Fruit fly (Drosophila melanogaster) whole organism, embryonic: Measurements from ENCODE around the gene Lgr3.

Experiments
- Abd-B ChIP-seq: fragments of 200-800 bp; sonication (Bioruptor generic); optimal IDR thresholded peaks from 2 replicates; lab custom pipeline; 2018; ENCODE audit warnings: missing biosample characterization, mild to moderate bottlenecking, missing genetic modification characterization, moderate library complexity
- BtbVII ChIP-seq: fragments of 200-800 bp; sonication (Bioruptor generic); optimal IDR thresholded peaks from 3 replicates; lab custom pipeline; 2017; ENCODE audit warnings: missing biosample characterization, mild to moderate bottlenecking, missing genetic modification characterization
- CG11560 ChIP-seq: fragments of 200-800 bp; sonication (Bioruptor generic); IDR thresholded peaks from 3 replicates; pipeline ENCODE4 v1.3.6; 2022; ENCODE audit warnings: missing biosample characterization, missing genetic modification characterization
- CG12071 ChIP-seq: fragments of 200-800 bp; sonication (Bioruptor generic); optimal IDR thresholded peaks from 3 replicates; lab custom pipeline; 2018; ENCODE audit warnings: missing biosample characterization, mild to moderate bottlenecking, missing genetic modification characterization
- CG12659 ChIP-seq: fragments of 200-800 bp; sonication (Bioruptor generic); optimal IDR thresholded peaks from 3 replicates; lab custom pipeline; 2017; ENCODE audit warnings: mild to moderate bottlenecking, missing biosample characterization, missing genetic modification reagents, missing genetic modification characterization
- CG13424 ChIP-seq: fragments of 200-800 bp; sonication (Bioruptor generic); optimal IDR thresholded peaks from 2 replicates; lab custom pipeline; 2019; ENCODE audit warnings: missing biosample characterization, mild to moderate bottlenecking, missing genetic modification characterization, moderate library complexity
- CG1529 ChIP-seq: fragments of 200-800 bp; sonication (Bioruptor generic); optimal IDR thresholded peaks from 3 replicates; lab custom pipeline; 2018; ENCODE audit warnings: missing biosample characterization, missing genetic modification characterization
- CG16779 ChIP-seq: fragments of 200-800 bp; sonication (Bioruptor generic); IDR thresholded peaks from 2 replicates; pipeline ENCODE4 v1.3.6; 2022; ENCODE audit warnings: missing biosample characterization, missing genetic modification characterization
- CG16815 ChIP-seq: fragments of 200-800 bp; sonication (Bioruptor generic); optimal IDR thresholded peaks from 3 replicates; lab custom pipeline; 2017; ENCODE audit warnings: missing biosample characterization, mild to moderate bottlenecking, missing genetic modification characterization
- CG17612 ChIP-seq: fragments of 200-800 bp; sonication (Bioruptor generic); IDR thresholded peaks from 2 replicates; pipeline ENCODE4 v1.3.6; 2022; ENCODE audit warnings: missing biosample characterization, missing genetic modification characterization
- CG31224 ChIP-seq: fragments of 200-800 bp; sonication (Bioruptor generic); IDR thresholded peaks from 2 replicates; pipeline ENCODE4 v1.3.6; 2022; ENCODE audit warnings: missing biosample characterization, missing genetic modification characterization
- CG3163 ChIP-seq: fragments of 200-800 bp; sonication (Bioruptor generic); optimal IDR thresholded peaks from 3 replicates; lab custom pipeline; 2016; ENCODE audit warnings: missing biosample characterization, missing genetic modification characterization
- CG32767 ChIP-seq: fragments of 200-800 bp; sonication (Bioruptor generic); IDR thresholded peaks from 2 replicates; pipeline ENCODE4 v1.3.6; 2022; ENCODE audit warnings: missing biosample characterization, missing genetic modification characterization
- CG3281 ChIP-seq: fragments of 200-800 bp; sonication (Bioruptor generic); optimal IDR thresholded peaks from 3 replicates; lab custom pipeline; 2017; ENCODE audit warnings: missing biosample characterization, mild to moderate bottlenecking, missing genetic modification characterization
- CG3838 ChIP-seq: fragments of 200-800 bp; sonication (Bioruptor generic); optimal IDR thresholded peaks from 3 replicates; lab custom pipeline; 2016; ENCODE audit warnings: missing biosample characterization, missing genetic modification characterization
- CG4424 ChIP-seq: fragments of 200-800 bp; sonication (Bioruptor generic); optimal IDR thresholded peaks from 3 replicates; lab custom pipeline; 2016; ENCODE audit warnings: missing biosample characterization, missing genetic modification characterization
- CG4707 ChIP-seq: fragments of 200-800 bp; sonication (Bioruptor generic); optimal IDR thresholded peaks from 2 replicates; lab custom pipeline; 2018; ENCODE audit warnings: missing biosample characterization, mild to moderate bottlenecking, missing genetic modification characterization, moderate library complexity
- CG4730 ChIP-seq: fragments of 200-800 bp; sonication (Bioruptor generic); IDR thresholded peaks from 2 replicates; pipeline ENCODE4 v1.3.6; 2022; ENCODE audit warnings: missing biosample characterization, missing genetic modification characterization
- CG5953 ChIP-seq: fragments of 200-800 bp; sonication (Bioruptor generic); IDR thresholded peaks from 2 replicates; pipeline ENCODE4 v1.3.6; 2022; ENCODE audit warnings: missing biosample characterization, missing genetic modification characterization
- CG6765 ChIP-seq: fragments of 200-800 bp; sonication (Bioruptor generic); optimal IDR thresholded peaks from 3 replicates; lab custom pipeline; 2017; ENCODE audit warnings: missing biosample characterization, mild to moderate bottlenecking, missing genetic modification characterization
- CG7556 ChIP-seq: fragments of 200-800 bp; sonication (Bioruptor generic); optimal IDR thresholded peaks from 2 replicates; lab custom pipeline; 2017; ENCODE audit warnings: missing biosample characterization, mild to moderate bottlenecking, missing genetic modification characterization
- CG9932 ChIP-seq: fragments of 200-800 bp; sonication (Bioruptor generic); IDR thresholded peaks from 2 replicates; pipeline ENCODE4 v1.3.6; 2022; ENCODE audit warnings: missing biosample characterization, missing genetic modification characterization
- Dip2 ChIP-seq: fragments of 200-800 bp; sonication (Bioruptor generic); IDR thresholded peaks from 2 replicates; pipeline ENCODE4 v1.3.6; 2022; ENCODE audit warnings: missing biosample characterization, missing genetic modification characterization
- GATAe ChIP-seq: fragments of 200-800 bp; sonication (Bioruptor generic); conservative IDR thresholded peaks from 2 replicates; pipeline ENCODE4 v1.3.6; 2022; ENCODE audit warnings: missing biosample characterization, missing genetic modification characterization
- Gsc ChIP-seq: fragments of 200-800 bp; sonication (Bioruptor generic); IDR thresholded peaks from 2 replicates; pipeline ENCODE4 v1.3.6; 2022; ENCODE audit warnings: missing biosample characterization, missing genetic modification characterization
- HLH4C ChIP-seq: fragments of 200-800 bp; sonication (Bioruptor generic); IDR thresholded peaks from 3 replicates; pipeline ENCODE4 v1.3.6; 2022; ENCODE audit warnings: missing biosample characterization, missing genetic modification characterization; ENCODE audit not compliant: partially characterized antibody
- Jarid2 ChIP-seq: fragments of 200-800 bp; sonication (Bioruptor generic); optimal IDR thresholded peaks from 3 replicates; lab custom pipeline; 2017; ENCODE audit warnings: mild to moderate bottlenecking, missing biosample characterization, missing genetic modification reagents, missing genetic modification characterization
- Mad ChIP-seq: fragments of 200-800 bp; sonication (Bioruptor generic); optimal IDR thresholded peaks from 2 replicates; lab custom pipeline; 2016; ENCODE audit warnings: missing biosample characterization, missing genetic modification characterization
- Max ChIP-seq: fragments of 200-800 bp; sonication (Bioruptor generic); optimal IDR thresholded peaks from 2 replicates; lab custom pipeline; 2016; ENCODE audit warnings: missing biosample characterization, mild to moderate bottlenecking, missing genetic modification characterization
- NK7.1 ChIP-seq: fragments of 200-800 bp; sonication (Bioruptor generic); optimal IDR thresholded peaks from 3 replicates; lab custom pipeline; 2016; ENCODE audit warnings: missing biosample characterization, missing genetic modification characterization
- Usf ChIP-seq: fragments of 200-800 bp; sonication (Bioruptor generic); optimal IDR thresholded peaks from 2 replicates; lab custom pipeline; 2017; ENCODE audit warnings: missing genotype, missing biosample characterization, missing genetic modification characterization
- ato ChIP-seq: fragments of 200-800 bp; sonication (Bioruptor generic); IDR thresholded peaks from 2 replicates; pipeline ENCODE4 v1.3.6; 2022; ENCODE audit warnings: missing biosample characterization, missing genetic modification characterization; ENCODE audit not compliant: partially characterized antibody
- bbx ChIP-seq: fragments of 200-800 bp; sonication (Bioruptor generic); IDR thresholded peaks from 2 replicates; pipeline ENCODE4 v1.3.6; 2022; ENCODE audit warnings: missing biosample characterization, missing genetic modification characterization; ENCODE audit not compliant: partially characterized antibody
- caup ChIP-seq: fragments of 200-800 bp; sonication (Bioruptor generic); optimal IDR thresholded peaks from 3 replicates; lab custom pipeline; 2017; ENCODE audit warnings: missing biosample characterization, mild to moderate bottlenecking, missing genetic modification characterization, moderate library complexity; ENCODE audit not compliant: severe bottlenecking
- dm ChIP-seq: fragments of 200-800 bp; sonication (Bioruptor generic); optimal IDR thresholded peaks from 3 replicates; lab custom pipeline; 2016; ENCODE audit warnings: missing biosample characterization, missing genetic modification characterization
- ftz-f1 ChIP-seq: fragments of 200-800 bp; sonication (Bioruptor generic); optimal IDR thresholded peaks from 2 replicates; lab custom pipeline; 2016; ENCODE audit warnings: missing biosample characterization, missing genetic modification characterization
- hkb ChIP-seq, 2 experiments: fragments of 200-800 bp in 1 of 2; fragments of >200 bp in 1 of 2; sonication (Bioruptor generic) in 1 of 2; IDR thresholded peaks in 1 of 2; optimal IDR thresholded peaks in 1 of 2; 2 replicates each; pipeline versions ENCODE4 v1.3.6 to Lab custom; 2017 to 2022; ENCODE audit warnings: missing biosample characterization in 1 of 2, missing genetic modification characterization in 1 of 2
- kah ChIP-seq: fragments of 200-800 bp; sonication (Bioruptor generic); optimal IDR thresholded peaks from 2 replicates; lab custom pipeline; 2018; ENCODE audit warnings: missing biosample characterization, mild to moderate bottlenecking, missing genetic modification characterization
- lola ChIP-seq, 3 experiments: fragments of >200 bp in 2 of 3; fragments of 200-800 bp in 1 of 3; sonication (Bioruptor generic) in 1 of 3; optimal IDR thresholded peaks; 2 replicates each; lab custom pipeline; 2017 to 2019; ENCODE audit warnings: missing biosample characterization in 3 of 3, missing genetic modification characterization in 3 of 3, mild to moderate bottlenecking in 1 of 3, moderate library complexity in 1 of 3
- nmo ChIP-seq: fragments of 200-800 bp; sonication (Bioruptor generic); optimal IDR thresholded peaks from 2 replicates; lab custom pipeline; 2018; ENCODE audit warnings: missing biosample characterization, mild to moderate bottlenecking, missing genetic modification characterization, moderate library complexity
- oc ChIP-seq: fragments of 200-800 bp; sonication (Bioruptor generic); optimal IDR thresholded peaks from 2 replicates; lab custom pipeline; 2018; ENCODE audit warnings: missing biosample characterization, mild to moderate bottlenecking, missing genetic modification characterization, moderate library complexity
- odd ChIP-seq: fragments of 200-800 bp; sonication (Bioruptor generic); optimal IDR thresholded peaks from 2 replicates; lab custom pipeline; 2017; ENCODE audit warnings: missing biosample characterization, mild to moderate bottlenecking, missing genetic modification characterization
- org-1 ChIP-seq: fragments of 200-800 bp; sonication (Bioruptor generic); optimal IDR thresholded peaks from 2 replicates; lab custom pipeline; 2017; ENCODE audit warnings: missing biosample characterization, missing genetic modification characterization
- run ChIP-seq: fragments of 200-800 bp; sonication (Bioruptor generic); optimal IDR thresholded peaks from 3 replicates; lab custom pipeline; 2018; ENCODE audit warnings: missing biosample characterization, mild to moderate bottlenecking, missing genetic modification characterization
- sisA ChIP-seq: fragments of 200-800 bp; sonication (Bioruptor generic); IDR thresholded peaks from 2 replicates; pipeline ENCODE4 v1.3.6; 2022; ENCODE audit warnings: missing biosample characterization, missing genetic modification characterization
- sr ChIP-seq: fragments of 200-800 bp; sonication (Bioruptor generic); IDR thresholded peaks from 3 replicates; pipeline ENCODE4 v1.3.6; 2022; ENCODE audit warnings: missing biosample characterization, missing genetic modification characterization
- sug ChIP-seq: fragments of 200-800 bp; optimal IDR thresholded peaks from 2 replicates; lab custom pipeline; 2019; ENCODE audit warnings: missing biosample characterization, mild to moderate bottlenecking, missing genetic modification characterization, moderate library complexity
- tgo ChIP-seq: fragments of 200-800 bp; sonication (Bioruptor generic); IDR thresholded peaks from 3 replicates; pipeline ENCODE4 v1.3.6; 2022; ENCODE audit warnings: missing biosample characterization, missing genetic modification characterization
- tio ChIP-seq: fragments of 200-800 bp; sonication (Bioruptor generic); optimal IDR thresholded peaks from 2 replicates; lab custom pipeline; 2017; ENCODE audit warnings: missing biosample characterization, missing genetic modification characterization, inconsistent platforms
- tup ChIP-seq: fragments of 200-800 bp; sonication (Bioruptor generic); optimal IDR thresholded peaks from 2 replicates; lab custom pipeline; 2016; ENCODE audit warnings: missing biosample characterization, mild to moderate bottlenecking, missing genetic modification characterization, moderate library complexity

Lgr3 gene

dm6 chr3R:25680528-25680927, 14.9 kb downstream of the Lgr3 start, which contains the start of the genes CG4743 and Idh3g (continued):
- peak; percentile 90 for TF ChIP-seq CG16815 (GFP tag; lab: Kevin White, UChicago)
- peak; percentile 92 for TF ChIP-seq CG1529
- TF ChIP-seq sisA = peak; percentile 91
- peak; percentile 97 for TF ChIP-seq CG4424
- peak; percentile 97 for TF ChIP-seq CG3281
- TF ChIP-seq kah (GFP tag; lab: Kevin White, UChicago) = peak; percentile 90
- TF ChIP-seq ato = no peak
- peak; percentile 88 for TF ChIP-seq CG17612 (GFP tag; lab: Robert Waterston, UW)
- peak; percentile 97 for TF ChIP-seq oc (tag; lab: Kevin White, UChicago)
- TF ChIP-seq CG32767 (GFP tag; lab: Robert Waterston, UW) = peak; percentile 96
- TF ChIP-seq CG13424 = peak; percentile 99
- TF ChIP-seq Max (GFP tag; lab: Kevin White, UChicago) = peak; percentile 97
- peak; percentile 76 for TF ChIP-seq Jarid2 (GFP tag; lab: Kevin White, UChicago)
- peak; percentile 83 for TF ChIP-seq CG11560
- TF ChIP-seq NK7.1 = peak; percentile 61
- TF ChIP-seq Dip2 = no peak; the same call in 1 of the 2 replicates
- peak; percentile 97 for TF ChIP-seq CG7556
- TF ChIP-seq dm (GFP tag; lab: Kevin White, UChicago) = peak; percentile 57
- TF ChIP-seq hkb (optimal IDR thresholded peaks at IDR 0.05; lab: Kevin White, UChicago) = no peak
- TF ChIP-seq hkb (GFP tag; IDR thresholded peaks at IDR 0.05; lab: Robert Waterston, UW) = peak; percentile 97
- peak; percentile 98 for TF ChIP-seq CG4730 (GFP tag; lab: Robert Waterston, UW)
- TF ChIP-seq sug (tag; lab: Kevin White, UChicago) = peak; percentile 97
- peak; percentile 95 for TF ChIP-seq odd (GFP tag; lab: Kevin White, UChicago)
- TF ChIP-seq GATAe (GFP tag; lab: Robert Waterston, UW) = peak; percentile 88
- TF ChIP-seq HLH4C (GFP tag; lab: Robert Waterston, UW) = no peak
- TF ChIP-seq CG6765 (GFP tag; lab: Kevin White, UChicago) = peak; percentile 92
- no peak; the same call in 1 of the 2 replicates for TF ChIP-seq Gsc (GFP tag; lab: Robert Waterston, UW)
- TF ChIP-seq CG3163 (GFP tag; lab: Kevin White, UChicago) = peak; percentile 39
- peak; percentile 98 for TF ChIP-seq CG12659
- peak; percentile 98 for TF ChIP-seq nmo (GFP tag; lab: Kevin White, UChicago)
- TF ChIP-seq tgo = peak; percentile 96
- TF ChIP-seq Abd-B (GFP tag; lab: Kevin White, UChicago) = peak; percentile 99
- TF ChIP-seq BtbVII (GFP tag; lab: Kevin White, UChicago) = peak; percentile 95
- TF ChIP-seq sr = peak; percentile 64; the same call in 1 of the 3 replicates
- peak; percentile 96 for TF ChIP-seq caup (GFP tag; lab: Kevin White, UChicago)
- TF ChIP-seq tup (GFP tag; lab: Kevin White, UChicago) = peak; percentile 89
- TF ChIP-seq CG9932 = peak; percentile 94
- TF ChIP-seq lola (GFP tag; optimal IDR thresholded peaks at IDR 0.05; lab: Kevin White, UChicago) = peak in 1 of 3 experiments; percentile 98
- TF ChIP-seq ftz-f1 (GFP tag; lab: Kevin White, UChicago) = peak; percentile 27
- peak; percentile 87 for TF ChIP-seq CG4707 (GFP tag; lab: Kevin White, UChicago)
- peak; percentile 91 for TF ChIP-seq CG31224 (GFP tag; lab: Robert Waterston, UW)
- peak; percentile 95 for TF ChIP-seq run (tag; lab: Kevin White, UChicago)
- peak; percentile 76 for TF ChIP-seq CG3838
- TF ChIP-seq tio (GFP tag; lab: Kevin White, UChicago) = peak; percentile 94
- TF ChIP-seq CG16779 (GFP tag; lab: Robert Waterston, UW) = peak; percentile 92
- TF ChIP-seq Mad = peak; percentile 92
- TF ChIP-seq CG12071 = peak; percentile 85
- TF ChIP-seq org-1 (GFP tag; lab: Kevin White, UChicago) = peak; percentile 92
- TF ChIP-seq Usf (GFP tag; lab: Kevin White, UChicago) = peak; percentile 89
- peak; percentile 91 for TF ChIP-seq CG5953 (GFP tag; lab: Robert Waterston, UW)
- 0 out of 2 replicates have a peak, but pooled peaks have one; percentile 28 for TF ChIP-seq bbx (GFP tag; lab: Robert Waterston, UW)
